Fruit fly (Drosophila melanogaster): Measurements from ENCODE around the gene Dad.

dm6 chr3R:17066077-17066476 lies 12.3 kb downstream of the Dad start:
- no peak for TF ChIP-seq CG10348 (GFP tag; IDR thresholded peaks at IDR 0.05)
- TF ChIP-seq Ets98B (GFP tag; IDR thresholded peaks at IDR 0.05) = no peak
- no peak for TF ChIP-seq Snoo (tag; optimal IDR thresholded peaks at IDR 0.05)
- no peak for TF ChIP-seq rn (GFP tag; IDR thresholded peaks at IDR 0.05)
- TF ChIP-seq CG13204 (GFP tag; optimal IDR thresholded peaks at IDR 0.05) = no peak
- TF ChIP-seq Pif1B (GFP tag; optimal IDR thresholded peaks at IDR 0.05) = no peak
- TF ChIP-seq CG14655 (GFP tag; optimal IDR thresholded peaks at IDR 0.05) = no peak
- no peak for TF ChIP-seq Pif1A (GFP tag; optimal IDR thresholded peaks at IDR 0.05)
- no peak for TF ChIP-seq D1 (tag; optimal IDR thresholded peaks at IDR 0.05)
- TF ChIP-seq CG4496 (GFP tag; IDR thresholded peaks at IDR 0.05) = no peak
- no peak for TF ChIP-seq CG17806 (tag; optimal IDR thresholded peaks at IDR 0.05)
- TF ChIP-seq CG34367 (tag; optimal IDR thresholded peaks at IDR 0.05) = no peak
- no peak for TF ChIP-seq EcR (GFP tag; optimal IDR thresholded peaks at IDR 0.05)

Data from whole organism, pupa.